Fruit fly (Drosophila melanogaster): ENCODE results near the gene tal-2A.

tal-2A gene

dm6 chr3R:13840956-13841355, 28.0 kb downstream of the tal-2A start (continued):
- TF ChIP-seq CG8765 (GFP tag; IDR thresholded peaks at IDR 0.05) (0 out of 2 replicates have a peak, but pooled peaks have one; percentile 40), CG10959 (GFP tag; IDR thresholded peaks at IDR 0.05) (0 out of 2 replicates have a peak, but pooled peaks have one; percentile 17), dmrt11E (tag; optimal IDR thresholded peaks at IDR 0.05) (peak; percentile 15), Mad (GFP tag; optimal IDR thresholded peaks at IDR 0.05) (no peak)

DNA sequence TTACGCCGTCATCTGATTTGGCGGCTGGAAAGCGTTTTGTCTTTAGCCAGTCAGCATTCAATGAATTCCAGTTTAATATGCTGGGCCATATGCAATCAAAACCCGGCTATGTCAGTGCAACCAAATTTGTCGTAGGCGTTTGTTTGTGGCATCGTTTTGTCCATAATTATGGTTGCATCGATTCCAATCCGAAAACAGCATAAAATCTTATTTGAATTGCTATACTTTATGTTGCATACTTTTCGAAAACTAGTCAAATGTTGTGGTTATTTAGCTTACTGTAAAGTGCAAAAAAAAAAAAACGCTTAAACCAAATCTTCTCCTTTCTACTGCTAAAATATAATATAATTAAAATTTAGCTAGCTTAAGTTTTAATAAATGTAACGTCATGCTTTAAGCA, 29.6 kb downstream of the tal-2A start:
- TF ChIP-seq Gug (GFP tag; IDR thresholded peaks at IDR 0.05) = no peak
- peak; percentile 46 for TF ChIP-seq Ets65A (GFP tag)
- TF ChIP-seq insv (GFP tag; optimal IDR thresholded peaks at IDR 0.05) = peak in 1 of 2 experiments; percentile 91

DNA sequence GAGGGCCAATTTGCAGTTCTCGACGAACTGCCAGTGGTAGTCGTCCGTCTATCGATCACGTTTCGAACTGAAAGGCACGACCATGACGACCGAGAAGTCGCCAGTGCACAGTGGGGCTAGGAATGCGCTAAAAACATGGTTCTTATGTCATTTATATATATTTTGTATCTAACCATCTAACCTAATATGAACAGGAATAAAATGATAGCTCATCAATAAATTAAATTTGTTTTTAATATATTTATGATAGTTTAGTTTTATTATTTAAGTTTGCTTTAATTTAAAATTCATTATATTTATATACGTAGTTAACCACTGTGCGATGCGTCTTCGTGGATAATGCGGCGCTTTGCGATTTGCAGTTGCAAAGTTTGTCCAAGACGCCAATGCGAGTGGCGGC, 30.7 kb downstream of the tal-2A start:
- TF ChIP-seq vvl (GFP tag; IDR thresholded peaks at IDR 0.05) (0 out of 2 replicates have a peak, but pooled peaks have one; percentile 19), CG2712 (tag; optimal IDR thresholded peaks at IDR 0.05) (peak; percentile 17), gem (tag; optimal IDR thresholded peaks at IDR 0.05) (peak; percentile 23), Gsc (GFP tag; IDR thresholded peaks at IDR 0.05) (no peak), ci (GFP tag; IDR thresholded peaks at IDR 0.05) (0 out of 3 replicates have a peak, but pooled peaks have one; percentile 19), ATbp (GFP tag; optimal IDR thresholded peaks at IDR 0.05) (no peak), row (GFP tag; IDR thresholded peaks at IDR 0.05) (peak; percentile 37; the same call in 1 of the 3 replicates), zfh1 (GFP tag; IDR thresholded peaks at IDR 0.05) (peak; percentile 17; the same call in 1 of the 3 replicates), lbe (GFP tag; optimal IDR thresholded peaks at IDR 0.05) (peak; percentile 34), sens (GFP tag) (peak; percentile 17), Drgx (GFP tag; IDR thresholded peaks at IDR 0.05) (peak; percentile 65), h (optimal IDR thresholded peaks at IDR 0.05) (no peak), Xrp1 (GFP tag; IDR thresholded peaks at IDR 0.05) (peak; percentile 8; the same call in 1 of the 2 replicates), prd (optimal IDR thresholded peaks at IDR 0.05) (no peak), prd (GFP tag; IDR thresholded peaks at IDR 0.05) (0 out of 3 replicates have a peak, but pooled peaks have one; percentile 15), CG6689 (GFP tag; IDR thresholded peaks at IDR 0.05) (peak; percentile 22; the same call in 1 of the 2 replicates), CG10979 (tag; optimal IDR thresholded peaks at IDR 0.05) (peak; percentile 32), Blimp-1 (GFP tag; optimal IDR thresholded peaks at IDR 0.05) (peak; percentile 15), Ptx1 (GFP tag; IDR thresholded peaks at IDR 0.05) (no peak), CG4707 (GFP tag; optimal IDR thresholded peaks at IDR 0.05) (no peak), bsh (GFP tag; optimal IDR thresholded peaks at IDR 0.05) (peak in 1 of 2 experiments; percentile 10), CG30431 (GFP tag; optimal IDR thresholded peaks at IDR 0.05) (no peak)

dm6 chr3R:13845250-13845699, 32.4 kb downstream of the tal-2A start:
- TF ChIP-seq knrl (GFP tag; IDR thresholded peaks at IDR 0.05; ENCODE audit: partially characterized antibody) (no peak), ems (GFP tag; optimal IDR thresholded peaks at IDR 0.05) (no peak), kni (GFP tag; optimal IDR thresholded peaks at IDR 0.05) (no peak), da (GFP tag; optimal IDR thresholded peaks at IDR 0.05) (no peak), slbo (GFP tag; IDR thresholded peaks at IDR 0.05) (0 out of 2 replicates have a peak, but pooled peaks have one; percentile 14), Doc3 (GFP tag; IDR thresholded peaks at IDR 0.05; ENCODE audit: partially characterized antibody) (no peak), Pdp1 (GFP tag; optimal IDR thresholded peaks at IDR 0.05) (peak in 1 of 2 experiments; percentile 6), CG12942 (GFP tag; optimal IDR thresholded peaks at IDR 0.05) (no peak), MTF-1 (GFP tag; optimal IDR thresholded peaks at IDR 0.05; ENCODE audit: borderline replicate concordance) (no peak), CG11093 (GFP tag; IDR thresholded peaks at IDR 0.05) (no peak), CG11247 (GFP tag; IDR thresholded peaks at IDR 0.05) (no peak), sens-2 (GFP tag; IDR thresholded peaks at IDR 0.05) (no peak), nom (GFP tag; optimal IDR thresholded peaks at IDR 0.05) (peak; percentile 85), Hsf (GFP tag; optimal IDR thresholded peaks at IDR 0.05) (no peak), CG6689 (GFP tag; IDR thresholded peaks at IDR 0.05) (0 out of 2 replicates have a peak, but pooled peaks have one; percentile 26), peb (GFP tag; IDR thresholded peaks at IDR 0.05) (no peak), Dref (GFP tag; IDR thresholded peaks at IDR 0.05) (no peak), Ets65A (GFP tag) (peak; percentile 58), CG15696 (tag; optimal IDR thresholded peaks at IDR 0.05) (no peak), bsh (GFP tag; optimal IDR thresholded peaks at IDR 0.05) (peak in 1 of 2 experiments; percentile 86), Chrac-16 (GFP tag; optimal IDR thresholded peaks at IDR 0.05) (no peak), lbe (GFP tag; optimal IDR thresholded peaks at IDR 0.05) (peak; percentile 53), Xrp1 (GFP tag; IDR thresholded peaks at IDR 0.05) (peak; percentile 45; the same call in 1 of the 2 replicates)

Data from whole organism, embryonic.